Fruit fly (Drosophila melanogaster) whole organism, wandering third instar larva: ENCODE data around the gene sd.
A peak's percentile ranks its signal among the peaks of the same experiment; 100 is the strongest.

Source experiments
- Abd-B ChIP-seq: fragments of >200 bp; optimal IDR thresholded peaks from 2 replicates; lab custom pipeline; 2017; ENCODE audit warnings: missing biosample characterization, missing genetic modification characterization
- Dif ChIP-seq: fragments of 200-275, 200-300 bp; sonication (Bioruptor generic); optimal IDR thresholded peaks from 2 replicates; lab custom pipeline; 2018; ENCODE audit warnings: missing biosample characterization, missing genetic modification characterization; ENCODE audit not compliant: partially characterized antibody
- HLH106 ChIP-seq: fragments of 200-800 bp; optimal IDR thresholded peaks from 3 replicates; lab custom pipeline; 2019; ENCODE audit warnings: missing biosample characterization, mild to moderate bottlenecking, missing genetic modification characterization, moderate library complexity
- Hnf4 ChIP-seq: fragments of 200-800 bp; sonication (Bioruptor generic); optimal IDR thresholded peaks from 2 replicates; lab custom pipeline; 2016; ENCODE audit warnings: missing biosample characterization, mild to moderate bottlenecking, missing genetic modification characterization
- Hr78 ChIP-seq: fragments of >200 bp; optimal IDR thresholded peaks from 2 replicates; lab custom pipeline; 2017; ENCODE audit warnings: missing biosample characterization, missing genetic modification characterization
- Hr83 ChIP-seq: fragments of 200-300 bp; sonication (Bioruptor generic); optimal IDR thresholded peaks from 2 replicates; lab custom pipeline; 2016; ENCODE audit warnings: missing biosample characterization, mild to moderate bottlenecking, missing genetic modification characterization, moderate library complexity; ENCODE audit not compliant: poor library complexity, severe bottlenecking
- Jra ChIP-seq: sonication (Bioruptor generic); optimal IDR thresholded peaks from 2 replicates; lab custom pipeline; 2016; ENCODE audit warnings: missing biosample characterization, missing genetic modification characterization
- Mio ChIP-seq: sonication (Bioruptor generic); optimal IDR thresholded peaks from 2 replicates; lab custom pipeline; 2016; ENCODE audit warnings: missing biosample characterization, missing genetic modification characterization
- Myc ChIP-seq: fragments of >200 bp; optimal IDR thresholded peaks from 2 replicates; lab custom pipeline; 2017
- OdsH ChIP-seq: fragments of 200-800 bp; sonication (Bioruptor generic); optimal IDR thresholded peaks from 2 replicates; lab custom pipeline; 2016; ENCODE audit warnings: missing biosample characterization, mild to moderate bottlenecking, missing genetic modification characterization
- Rel ChIP-seq, 2 experiments: fragments of 200-800 bp; sonication (Bioruptor generic) in 1 of 2; optimal IDR thresholded peaks; 2 replicates in 1 of 2; 3 replicates in 1 of 2; lab custom pipeline; 2016 to 2019; ENCODE audit warnings: mild to moderate bottlenecking in 2 of 2, missing biosample characterization in 2 of 2, missing genetic modification characterization in 2 of 2, moderate library complexity in 1 of 2
- Sp1 ChIP-seq: fragments of 200-800 bp; sonication (Bioruptor generic); optimal IDR thresholded peaks from 3 replicates; lab custom pipeline; 2019; ENCODE audit warnings: missing biosample characterization, mild to moderate bottlenecking, missing genetic modification characterization, moderate library complexity
- Vsx2 ChIP-seq: fragments of 200-300, 225-300 bp; sonication (Bioruptor generic); optimal IDR thresholded peaks from 2 replicates; lab custom pipeline; 2018; ENCODE audit warnings: missing biosample characterization, missing genetic modification characterization; ENCODE audit not compliant: partially characterized antibody
- br ChIP-seq: fragments of 200-800 bp; sonication (Bioruptor generic); optimal IDR thresholded peaks from 2 replicates; lab custom pipeline; 2016; ENCODE audit warnings: missing biosample characterization, missing genetic modification characterization
- brk ChIP-seq: fragments of 200-800 bp; sonication (Bioruptor generic); optimal IDR thresholded peaks from 2 replicates; lab custom pipeline; 2016; ENCODE audit warnings: missing biosample characterization, mild to moderate bottlenecking, missing genetic modification characterization
- dl ChIP-seq, 2 experiments: fragments of 175-275, 200-275 bp in 1 of 2; fragments of 200-275 bp in 1 of 2; sonication (Bioruptor generic); optimal IDR thresholded peaks; lab custom pipeline; 2018; ENCODE audit warnings: mild to moderate bottlenecking in 2 of 2, missing biosample characterization in 2 of 2, missing genetic modification characterization in 2 of 2, moderate library complexity in 2 of 2; ENCODE audit not compliant: partially characterized antibody in 2 of 2, insufficient read depth in 1 of 2
- dsf ChIP-seq: sonication (Bioruptor generic); optimal IDR thresholded peaks from 2 replicates; lab custom pipeline; 2016; ENCODE audit warnings: missing biosample characterization, missing genetic modification characterization, borderline replicate concordance
- ey ChIP-seq: fragments of 200-800 bp; sonication (Bioruptor generic); optimal IDR thresholded peaks from 2 replicates; lab custom pipeline; 2016; ENCODE audit warnings: missing biosample characterization, missing genetic modification characterization
- foxo ChIP-seq, 2 experiments: fragments of 200-800 bp; sonication (Bioruptor generic); optimal IDR thresholded peaks; 2 replicates in 1 of 2; 3 replicates in 1 of 2; lab custom pipeline; 2016 to 2017; ENCODE audit warnings: missing biosample characterization in 2 of 2, missing genetic modification characterization in 2 of 2
- fru ChIP-seq: fragments of 200-800 bp; sonication (Bioruptor generic); optimal IDR thresholded peaks from 3 replicates; lab custom pipeline; 2016; ENCODE audit warnings: missing biosample characterization, mild to moderate bottlenecking, missing genetic modification characterization
- h ChIP-seq: fragments of 200-800 bp; sonication (Bioruptor generic); optimal IDR thresholded peaks from 3 replicates; lab custom pipeline; 2016; ENCODE audit warnings: missing biosample characterization, mild to moderate bottlenecking, missing genetic modification characterization
- pan ChIP-seq: fragments of >200 bp; optimal IDR thresholded peaks from 2 replicates; lab custom pipeline; 2017
- psq ChIP-seq: fragments of 200-800 bp; sonication (Bioruptor generic); optimal IDR thresholded peaks from 3 replicates; lab custom pipeline; 2017; ENCODE audit warnings: missing biosample characterization, mild to moderate bottlenecking, missing genetic modification characterization, moderate library complexity
- rgr ChIP-seq: fragments of 200-800 bp; sonication (Bioruptor generic); optimal IDR thresholded peaks from 3 replicates; lab custom pipeline; 2016; ENCODE audit warnings: missing biosample characterization, mild to moderate bottlenecking, missing genetic modification characterization
- sage ChIP-seq: fragments of 200-800 bp; sonication (Bioruptor generic); optimal IDR thresholded peaks from 2 replicates; lab custom pipeline; 2016; ENCODE audit warnings: missing biosample characterization, mild to moderate bottlenecking, missing genetic modification characterization
- sv ChIP-seq: fragments of 200-800 bp; sonication (Bioruptor generic); optimal IDR thresholded peaks from 3 replicates; lab custom pipeline; 2016; ENCODE audit warnings: missing biosample characterization, missing genetic modification characterization
- woc ChIP-seq: sonication (Bioruptor generic); optimal IDR thresholded peaks from 2 replicates; lab custom pipeline; 2016; ENCODE audit warnings: missing biosample characterization, mild to moderate bottlenecking, missing genetic modification characterization

sd gene

dm6 chrX:15852815-15853542 is 48.8 kb downstream of the sd start, which contains the start of the genes UBL3 and CG15914:
Gene UBL3, minus strand, starts transcription at chrX:15853175.
Gene CG15914, plus strand, starts transcription at chrX:15853421.
- TF ChIP-seq Hr83 (GFP tag; lab: Kevin White, UChicago) (no peak), Hr78 (no peak), foxo (GFP tag; optimal IDR thresholded peaks at IDR 0.05; lab: Kevin White, UChicago) (peak in 1 of 2 experiments; percentile 40), Jra (GFP tag; lab: Kevin White, UChicago) (peak; percentile 6), Sp1 (GFP tag; lab: Kevin White, UChicago) (peak; percentile 32), pan (lab: Kevin White, UChicago) (no peak), h (GFP tag; lab: Kevin White, UChicago) (peak; percentile 51), rgr (GFP tag; lab: Kevin White, UChicago) (peak; percentile 35), OdsH (GFP tag; lab: Kevin White, UChicago) (peak; percentile 18), woc (GFP tag; lab: Kevin White, UChicago) (peak; percentile 18), HLH106 (tag; lab: Kevin White, UChicago) (peak; percentile 36), Rel (GFP tag; optimal IDR thresholded peaks at IDR 0.05; lab: Kevin White, UChicago) (no peak), Rel (tag; optimal IDR thresholded peaks at IDR 0.05; lab: Kevin White, UChicago) (peak; percentile 60), fru (GFP tag; lab: Kevin White, UChicago) (peak; percentile 22)
- TF ChIP-seq, all 38 proteins: peak for 10

DNA sequence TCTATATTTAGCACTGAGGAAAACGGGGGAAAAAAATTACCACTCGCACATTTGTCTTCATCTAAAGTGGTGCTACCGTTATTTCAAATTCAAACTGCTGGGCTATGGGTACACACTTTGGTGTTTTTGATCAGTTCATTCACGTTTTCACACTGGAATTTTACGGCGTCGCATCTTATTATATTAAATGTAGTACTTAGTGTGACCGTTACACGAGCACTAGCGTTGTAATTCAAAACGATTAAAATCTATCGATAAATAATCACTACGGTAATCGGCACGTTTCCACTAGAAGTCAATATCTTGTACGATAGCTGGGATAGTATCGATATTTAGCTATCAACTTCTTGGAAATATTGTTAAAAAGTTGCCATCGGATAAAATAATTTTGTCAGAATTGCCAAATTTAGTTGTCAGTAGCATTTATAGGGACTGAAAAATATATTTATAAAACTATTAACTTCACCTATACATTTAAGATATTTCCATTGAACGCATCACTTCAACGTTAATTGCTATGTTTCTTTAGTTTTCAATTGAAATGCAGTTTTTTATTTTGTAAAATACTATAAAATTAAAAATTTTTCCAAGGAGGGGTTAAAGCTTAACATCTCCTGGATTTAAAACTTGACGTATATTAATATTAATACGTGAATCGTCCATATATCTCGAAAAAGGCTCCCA is 53.6 kb downstream of the sd start, which contains the start of the genes CG46440 and Myb:
Gene CG46440, minus strand, starts transcription at position 223 of the 684 bp plus-strand sequence.
Gene Myb, minus strand, starts transcription at position 223 of the 684 bp plus-strand sequence.
- TF ChIP-seq dl (GFP tag; optimal IDR thresholded peaks at IDR 0.05; lab: Kevin White, UChicago; ENCODE audit: insufficient read depth in 1 of 2, partially characterized antibody in 2 of 2) (no peak), Hr83 (GFP tag; lab: Kevin White, UChicago) (no peak), dsf (no peak), rgr (GFP tag; lab: Kevin White, UChicago) (no peak), brk (GFP tag; lab: Kevin White, UChicago) (no peak), woc (GFP tag; lab: Kevin White, UChicago) (peak; percentile 33), OdsH (GFP tag; lab: Kevin White, UChicago) (peak; percentile 16), psq (GFP tag; lab: Kevin White, UChicago) (no peak), Myc (no peak), foxo (GFP tag; optimal IDR thresholded peaks at IDR 0.05; lab: Kevin White, UChicago) (peak in 1 of 2 experiments; percentile 24), sage (GFP tag; lab: Kevin White, UChicago) (peak; percentile 3), Hnf4 (GFP tag; lab: Kevin White, UChicago) (peak; percentile 61)

DNA sequence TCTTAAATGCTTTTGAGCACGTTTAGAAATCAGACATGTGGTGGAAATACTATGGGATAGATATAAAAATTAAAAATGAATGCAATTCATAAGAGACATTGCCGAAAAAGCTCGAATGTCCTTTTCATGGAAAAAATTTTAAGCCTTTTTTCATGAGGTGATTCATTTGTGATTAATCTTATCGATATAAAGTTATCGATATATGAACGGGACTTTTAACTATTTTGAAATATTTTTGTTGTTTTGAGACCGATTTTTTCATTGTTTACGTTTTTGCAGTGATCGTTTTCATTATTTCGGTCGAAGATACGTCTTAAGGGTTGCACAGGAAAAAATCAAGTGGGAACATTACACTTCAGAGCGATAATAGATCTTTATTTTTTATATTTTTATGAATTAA is 55.2 kb downstream of the sd start, which contains the start of gene AlkB:
Gene AlkB, minus strand, starts transcription at position 101 of the 400 bp plus-strand sequence.
- no peak for TF ChIP-seq Mio (GFP tag; lab: Kevin White, UChicago)
- TF ChIP-seq sv (GFP tag; lab: Kevin White, UChicago), result no peak
- TF ChIP-seq Vsx2, result no peak
- TF ChIP-seq pan (lab: Kevin White, UChicago), result no peak
- no peak for TF ChIP-seq OdsH (GFP tag; lab: Kevin White, UChicago)
- TF ChIP-seq rgr (GFP tag; lab: Kevin White, UChicago), result no peak
- no peak for TF ChIP-seq dsf
- TF ChIP-seq Hnf4 (GFP tag; lab: Kevin White, UChicago), result no peak
- TF ChIP-seq br (GFP tag; lab: Kevin White, UChicago), result no peak
- no peak for TF ChIP-seq ey (GFP tag; lab: Kevin White, UChicago)
- TF ChIP-seq brk (GFP tag; lab: Kevin White, UChicago), result no peak
- TF ChIP-seq sage (GFP tag; lab: Kevin White, UChicago), result no peak

DNA sequence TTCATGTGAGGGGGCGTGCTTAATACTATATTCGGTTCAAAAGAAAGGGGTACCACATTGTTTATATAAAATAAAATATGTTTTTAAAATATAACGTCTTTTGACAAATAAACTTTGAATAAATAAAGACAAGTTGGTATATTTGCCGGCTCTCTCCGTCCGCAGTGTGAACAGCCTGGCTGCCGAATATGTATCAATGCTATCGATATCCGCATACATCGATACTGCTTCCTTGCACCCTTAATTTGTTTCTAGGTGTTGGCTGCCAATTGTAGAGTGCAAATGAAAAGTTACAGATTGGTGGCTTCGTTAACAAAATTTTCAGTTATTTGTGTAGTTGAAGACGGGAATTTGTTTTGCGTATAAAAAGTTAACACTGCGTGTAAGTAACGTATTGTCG is 55.7 kb downstream of the sd start, which contains the start of gene Gbeta13F:
Gene Gbeta13F, plus strand, starts transcription at position 247 of the 400 bp plus-strand sequence.
- no peak for TF ChIP-seq Abd-B
- TF ChIP-seq Dif (GFP tag; lab: Kevin White, UChicago), result no peak
- TF ChIP-seq psq (GFP tag; lab: Kevin White, UChicago), result no peak
- no peak for TF ChIP-seq Jra (GFP tag; lab: Kevin White, UChicago)
- peak; percentile 20 for TF ChIP-seq Hr83 (GFP tag; lab: Kevin White, UChicago)
- peak; percentile 19 for TF ChIP-seq HLH106 (tag; lab: Kevin White, UChicago)
